Fruit fly (Drosophila melanogaster) whole organism, adult: ENCODE measurements around the gene CG2247.
"Not testable (repeated sequence)": the region's sequence is repeated elsewhere in the genome, so short reads cannot be mapped to it uniquely, and the experiment has no call there.

Experiments used
- CG11617 ChIP-seq: fragments of 200-800 bp; sonication (Bioruptor generic); optimal IDR thresholded peaks from 2 replicates; lab custom pipeline; 2017; ENCODE audit warnings: mild to moderate bottlenecking, missing biosample characterization, missing genetic modification reagents, missing genetic modification characterization
- CG12768 ChIP-seq: fragments of 200-800 bp; sonication (Bioruptor generic); optimal IDR thresholded peaks from 2 replicates; lab custom pipeline; 2017; ENCODE audit warnings: missing biosample characterization, missing genetic modification characterization, mild to moderate bottlenecking, moderate library complexity, missing genetic modification reagents
- CG14711 ChIP-seq: fragments of 200-800 bp; sonication (Bioruptor generic); optimal IDR thresholded peaks from 2 replicates; lab custom pipeline; 2018; ENCODE audit warnings: missing biosample characterization, mild to moderate bottlenecking, missing genetic modification characterization, moderate library complexity
- CG1620 ChIP-seq: fragments of 200-800 bp; sonication (Bioruptor generic); optimal IDR thresholded peaks from 2 replicates; lab custom pipeline; 2016; ENCODE audit warnings: missing biosample characterization, missing genetic modification characterization
- CG33017 ChIP-seq: fragments of 200-800 bp; sonication (Bioruptor generic); optimal IDR thresholded peaks from 2 replicates; lab custom pipeline; 2018; ENCODE audit warnings: missing biosample characterization, mild to moderate bottlenecking, missing genetic modification characterization, moderate library complexity
- CG5204 ChIP-seq: fragments of 200-800 bp; sonication (Bioruptor generic); optimal IDR thresholded peaks from 2 replicates; lab custom pipeline; 2016; ENCODE audit warnings: missing biosample characterization, missing genetic modification characterization
- CG7045 ChIP-seq: fragments of 200-800 bp; sonication (Bioruptor generic); optimal IDR thresholded peaks from 2 replicates; lab custom pipeline; 2017; ENCODE audit warnings: missing biosample characterization, mild to moderate bottlenecking, missing genetic modification characterization
- CG7101 ChIP-seq: fragments of 200-800 bp; sonication (Bioruptor generic); optimal IDR thresholded peaks from 2 replicates; lab custom pipeline; 2018; ENCODE audit warnings: missing biosample characterization, mild to moderate bottlenecking, missing genetic modification characterization, moderate library complexity
- Clk ChIP-seq: fragments of 200-800 bp; sonication (Bioruptor generic); optimal IDR thresholded peaks from 2 replicates; lab custom pipeline; 2017; ENCODE audit warnings: missing biosample characterization, missing genetic modification characterization
- Crg-1 ChIP-seq: fragments of 200-800 bp; sonication (Bioruptor generic); optimal IDR thresholded peaks from 2 replicates; lab custom pipeline; 2016; ENCODE audit warnings: missing biosample characterization, missing genetic modification characterization
- Hr96 ChIP-seq: fragments of 200-800 bp; sonication (Bioruptor generic); optimal IDR thresholded peaks from 2 replicates; lab custom pipeline; 2016; ENCODE audit warnings: missing biosample characterization, missing genetic modification characterization
- Mnt ChIP-seq: fragments of 200-800 bp; sonication (Bioruptor generic); optimal IDR thresholded peaks from 2 replicates; lab custom pipeline; 2016; ENCODE audit warnings: missing biosample characterization, mild to moderate bottlenecking, missing genetic modification characterization
- bab1 ChIP-seq: fragments of 200-800 bp; sonication (Bioruptor generic); optimal IDR thresholded peaks from 3 replicates; lab custom pipeline; 2019; ENCODE audit warnings: missing biosample characterization, mild to moderate bottlenecking, missing genetic modification characterization, moderate library complexity
- cic ChIP-seq: fragments of 200-800 bp; sonication (Bioruptor generic); optimal IDR thresholded peaks from 2 replicates; lab custom pipeline; 2017; ENCODE audit warnings: missing biosample characterization, mild to moderate bottlenecking, missing genetic modification characterization, moderate library complexity
- cnc ChIP-seq, 2 experiments: fragments of >200 bp; optimal IDR thresholded peaks; 2 replicates each; lab custom pipeline; 2017
- kay ChIP-seq: fragments of 200-800 bp; sonication (Bioruptor generic); peaks from one replicate; lab custom pipeline; 2016; ENCODE audit warnings: missing biosample characterization, missing genetic modification characterization, borderline replicate concordance
- ovo ChIP-seq: fragments of 200-800 bp; sonication (Bioruptor generic); optimal IDR thresholded peaks from 2 replicates; lab custom pipeline; 2016; ENCODE audit warnings: missing biosample characterization, missing genetic modification characterization
- pad ChIP-seq: fragments of 200-800 bp; sonication (Bioruptor generic); optimal IDR thresholded peaks from 3 replicates; lab custom pipeline; 2017; ENCODE audit warnings: missing biosample characterization, missing genetic modification characterization, mild to moderate bottlenecking, moderate library complexity, missing genetic modification reagents
- tj ChIP-seq: fragments of 200-800 bp; sonication (Bioruptor generic); optimal IDR thresholded peaks from 3 replicates; lab custom pipeline; 2017; ENCODE audit warnings: missing biosample characterization, mild to moderate bottlenecking, missing genetic modification characterization, moderate library complexity
- toe ChIP-seq: fragments of 200-800 bp; sonication (Bioruptor generic); optimal IDR thresholded peaks from 2 replicates; lab custom pipeline; 2016; ENCODE audit warnings: missing biosample characterization, missing genetic modification characterization

The CG2247 gene

DNA sequence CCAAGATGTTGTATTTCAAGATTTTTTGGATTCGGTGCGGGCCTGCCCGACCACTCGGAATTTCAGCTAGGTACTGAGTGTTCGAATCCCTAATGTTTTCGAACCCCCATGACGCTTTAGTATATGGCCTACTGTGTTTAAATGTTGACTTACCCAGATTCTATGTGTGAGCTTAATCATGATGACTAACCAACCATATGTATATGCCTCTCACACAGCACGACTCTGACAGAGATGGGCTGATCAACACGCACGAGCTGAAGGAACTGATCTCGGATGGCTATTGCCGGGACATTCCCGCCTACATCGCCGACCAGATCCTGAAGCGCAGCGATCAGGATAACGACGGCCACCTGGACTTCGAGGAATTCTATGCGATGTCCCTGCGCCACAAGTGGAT lies 7.4 kb downstream of the CG2247 start, which contains the start of gene CG2533:
Gene CG2533 (minus strand): TSS at position 101 of the 400 bp plus-strand sequence.
- no peak for TF ChIP-seq ovo (GFP tag; lab: Kevin White, UChicago)
- no peak for TF ChIP-seq CG1620
- TF ChIP-seq Crg-1 (GFP tag; lab: Kevin White, UChicago) = no peak
- TF ChIP-seq cnc (optimal IDR thresholded peaks at IDR 0.05; lab: Kevin White, UChicago) = no peak

DNA sequence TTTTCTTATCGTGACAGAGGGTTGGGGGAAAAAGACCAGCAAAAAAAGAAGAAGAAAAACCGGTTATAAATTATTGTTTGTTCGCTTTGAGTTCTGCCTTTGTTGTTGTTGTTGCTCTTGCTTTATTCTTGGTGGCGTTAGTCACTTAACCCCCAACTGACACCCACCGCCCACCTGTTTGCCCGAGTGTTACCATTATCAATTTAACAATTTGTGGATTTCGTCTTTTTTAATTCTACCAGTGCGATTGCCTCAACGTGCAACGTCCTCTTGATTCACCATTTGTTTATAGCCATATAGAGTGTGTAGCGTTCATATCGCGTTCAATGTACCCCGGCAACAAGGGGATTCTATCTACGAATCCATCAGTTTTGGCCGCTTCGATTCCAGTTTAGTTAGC lies 10.0 kb downstream of the CG2247 start:
- TF ChIP-seq CG12768 (GFP tag; lab: Kevin White, UChicago) = no peak
- no peak for TF ChIP-seq ovo (GFP tag; lab: Kevin White, UChicago)
- peak; percentile 41 for TF ChIP-seq tj (GFP tag; lab: Kevin White, UChicago)
- no peak for TF ChIP-seq Crg-1 (GFP tag; lab: Kevin White, UChicago)
- peak; percentile 56 for TF ChIP-seq kay

DNA sequence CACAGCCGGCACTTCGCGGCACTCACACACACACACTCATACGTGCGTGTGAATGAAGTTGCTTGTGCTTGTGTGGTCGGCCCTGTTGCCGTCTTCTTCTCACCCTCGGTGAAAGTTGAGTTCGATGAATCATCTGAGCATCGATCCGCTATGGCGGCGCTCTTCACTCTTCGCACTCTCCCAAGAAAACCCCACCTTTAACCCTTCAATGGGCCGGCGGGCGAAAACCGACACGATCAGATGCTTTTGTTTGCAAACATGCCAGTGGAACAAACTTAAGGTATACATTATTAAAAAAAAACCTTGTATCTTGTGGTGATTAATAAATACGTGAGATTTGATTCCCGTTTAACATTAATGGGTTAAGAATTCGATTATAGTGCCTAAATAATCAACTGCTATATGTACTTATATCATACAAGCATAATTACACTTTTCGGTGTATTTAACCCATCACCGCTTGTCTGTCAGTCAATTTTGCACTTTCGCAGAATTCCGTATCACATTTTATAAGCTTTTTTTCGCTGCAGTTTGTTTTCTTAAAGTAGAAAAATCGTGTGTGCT lies 10.6 kb downstream of the CG2247 start:
- TF ChIP-seq pad = peak; percentile 84
- TF ChIP-seq CG1620 = no peak
- no peak for TF ChIP-seq CG11617 (GFP tag; lab: Kevin White, UChicago)
- TF ChIP-seq bab1 (GFP tag; lab: Kevin White, UChicago) = peak; percentile 31
- no peak for TF ChIP-seq Hr96 (GFP tag; lab: Kevin White, UChicago)
- TF ChIP-seq kay = no peak
- TF ChIP-seq tj (GFP tag; lab: Kevin White, UChicago) = peak; percentile 98
- no peak for TF ChIP-seq Crg-1 (GFP tag; lab: Kevin White, UChicago)
- TF ChIP-seq Mnt (GFP tag; lab: Kevin White, UChicago) = no peak

DNA sequence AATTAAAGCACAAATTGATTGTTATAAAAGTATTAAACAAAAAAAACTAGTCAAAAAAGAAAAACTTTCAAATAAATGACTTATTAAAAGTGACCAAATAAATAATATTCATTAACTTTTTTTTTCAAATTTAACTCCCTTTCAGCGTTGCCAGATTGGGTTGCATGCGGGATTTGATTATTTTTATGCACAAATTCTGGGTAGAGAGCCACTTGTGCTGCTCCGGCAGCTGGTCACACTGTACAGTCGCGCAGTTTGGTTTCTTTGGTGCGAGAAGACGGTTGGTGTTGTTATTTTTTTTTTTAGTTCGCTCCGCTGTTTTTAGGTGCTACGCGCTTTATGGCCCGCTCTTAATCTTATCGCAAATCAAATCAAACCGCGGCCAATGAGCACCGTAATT lies 11.9 kb downstream of the CG2247 start, which contains the start of gene rho-4:
Gene rho-4 (plus strand): TSS at position 250 of the 400 bp plus-strand sequence.
- not testable (repeated sequence) for TF ChIP-seq toe (GFP tag; lab: Kevin White, UChicago); CG7045 (GFP tag; lab: Kevin White, UChicago); CG1620

DNA sequence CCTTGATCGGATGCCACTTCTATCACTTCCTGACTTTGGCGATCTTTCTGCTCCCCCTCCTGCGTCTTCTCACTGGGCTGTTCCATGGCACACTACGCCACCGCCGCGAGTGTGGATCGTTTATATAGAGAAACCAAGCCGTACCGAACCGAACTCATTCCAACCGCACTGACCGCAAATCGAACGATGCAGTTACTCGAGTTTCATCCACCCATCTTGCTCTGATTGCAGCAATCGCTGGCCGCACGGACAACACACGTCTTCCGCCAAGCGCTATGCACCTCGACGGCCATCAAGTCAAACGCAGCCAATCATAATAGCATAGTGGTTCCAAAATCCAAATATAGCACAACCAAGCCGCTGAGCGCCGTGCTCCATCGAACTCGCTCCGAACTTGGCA lies 27.4 kb downstream of the CG2247 start, which contains the start of gene pkm:
Gene pkm (minus strand): TSS at position 101 of the 400 bp plus-strand sequence.
- TF ChIP-seq tj (GFP tag; lab: Kevin White, UChicago) (no peak), Mnt (GFP tag; lab: Kevin White, UChicago) (no peak), CG1620 (no peak), pad (no peak), Hr96 (GFP tag; lab: Kevin White, UChicago) (no peak), cic (GFP tag; lab: Kevin White, UChicago) (no peak), ovo (GFP tag; lab: Kevin White, UChicago) (no peak), CG7045 (GFP tag; lab: Kevin White, UChicago) (no peak), CG12768 (GFP tag; lab: Kevin White, UChicago) (no peak), CG11617 (GFP tag; lab: Kevin White, UChicago) (no peak), bab1 (GFP tag; lab: Kevin White, UChicago) (no peak)

DNA sequence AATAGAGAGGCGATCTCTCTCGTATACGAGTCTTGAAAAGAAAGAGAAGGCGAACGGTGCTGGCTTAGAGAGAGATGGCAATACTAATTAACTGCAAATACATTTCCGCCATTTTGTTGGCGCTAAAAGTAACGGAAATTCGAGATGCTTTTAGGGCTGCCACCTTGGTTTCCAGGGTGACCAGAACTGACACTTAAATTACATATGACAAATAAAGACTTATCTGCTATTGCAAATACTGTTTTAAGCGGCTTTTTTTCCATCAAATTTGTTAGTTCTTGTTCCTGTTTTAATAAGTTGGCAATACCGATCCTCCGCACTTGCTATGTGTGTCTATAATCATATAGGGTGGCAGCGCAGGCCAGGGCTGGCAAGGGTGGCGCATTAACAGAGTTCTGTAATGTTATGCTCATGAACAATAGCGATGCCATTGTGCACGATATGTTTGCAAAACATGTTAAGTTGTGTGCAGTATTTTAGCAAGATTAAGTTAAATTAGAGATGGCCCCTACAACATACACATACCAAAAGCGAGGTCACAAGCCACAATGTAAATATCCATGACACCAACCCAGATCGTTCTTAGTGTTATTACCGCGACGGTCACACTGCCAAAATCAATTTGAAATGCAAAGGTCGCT lies 31.1 kb downstream of the CG2247 start, which contains the start of gene nod:
Gene nod (plus strand): TSS at position 573 of the 641 bp plus-strand sequence.
- peak; percentile 32 for TF ChIP-seq tj (GFP tag; lab: Kevin White, UChicago)
- peak; percentile 15 for TF ChIP-seq pad
- no peak for TF ChIP-seq CG7045 (GFP tag; lab: Kevin White, UChicago)
- peak; percentile 31 for TF ChIP-seq Crg-1 (GFP tag; lab: Kevin White, UChicago)
- TF ChIP-seq kay = no peak
- TF ChIP-seq CG5204 (GFP tag; lab: Kevin White, UChicago) = no peak
- no peak for TF ChIP-seq Hr96 (GFP tag; lab: Kevin White, UChicago)
- no peak for TF ChIP-seq cnc (optimal IDR thresholded peaks at IDR 0.05; lab: Kevin White, UChicago)
- peak; percentile 59 for TF ChIP-seq CG7101 (tag; lab: Kevin White, UChicago)
- no peak for TF ChIP-seq CG12768 (GFP tag; lab: Kevin White, UChicago)
- no peak for TF ChIP-seq CG33017 (tag; lab: Kevin White, UChicago)
- TF ChIP-seq CG14711 (tag; lab: Kevin White, UChicago) = peak; percentile 45
- TF ChIP-seq Clk = no peak
- peak; percentile 63 for TF ChIP-seq bab1 (GFP tag; lab: Kevin White, UChicago)
- no peak for TF ChIP-seq cic (GFP tag; lab: Kevin White, UChicago)
- TF ChIP-seq CG11617 (GFP tag; lab: Kevin White, UChicago) = peak; percentile 58
- peak; percentile 12 for TF ChIP-seq CG1620
- no peak for TF ChIP-seq toe (GFP tag; lab: Kevin White, UChicago)
- TF ChIP-seq ovo (GFP tag; lab: Kevin White, UChicago) = peak; percentile 22
- TF ChIP-seq Mnt (GFP tag; lab: Kevin White, UChicago) = peak; percentile 25

DNA sequence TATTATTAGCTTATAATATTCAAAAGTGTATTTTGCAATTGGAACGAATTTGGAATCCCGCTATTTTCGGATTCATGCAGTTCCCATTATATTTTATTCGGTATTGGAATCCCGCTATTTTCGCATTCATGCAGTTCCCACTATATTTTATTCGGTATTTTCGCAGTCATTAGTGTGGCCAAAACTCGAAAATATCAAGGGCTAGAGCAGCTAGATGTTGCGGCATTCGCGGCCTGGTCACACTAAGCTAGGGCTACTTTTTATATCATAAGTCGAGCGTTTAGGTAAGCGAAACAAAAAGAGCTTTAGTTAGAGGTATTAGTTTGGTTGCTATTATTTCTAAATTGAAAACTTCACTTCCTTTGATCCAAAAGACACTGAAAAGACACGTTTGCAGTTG lies 32.6 kb downstream of the CG2247 start:
- TF ChIP-seq CG33017 (tag; lab: Kevin White, UChicago) = no peak
- no peak for TF ChIP-seq CG14711 (tag; lab: Kevin White, UChicago)
- TF ChIP-seq Hr96 (GFP tag; lab: Kevin White, UChicago) = no peak
- no peak for TF ChIP-seq ovo (GFP tag; lab: Kevin White, UChicago)
- TF ChIP-seq CG7101 (tag; lab: Kevin White, UChicago) = no peak
- no peak for TF ChIP-seq toe (GFP tag; lab: Kevin White, UChicago)
- no peak for TF ChIP-seq CG11617 (GFP tag; lab: Kevin White, UChicago)
- no peak for TF ChIP-seq cnc (optimal IDR thresholded peaks at IDR 0.05; lab: Kevin White, UChicago)
- TF ChIP-seq CG7045 (GFP tag; lab: Kevin White, UChicago) = no peak
- no peak for TF ChIP-seq Clk
- TF ChIP-seq Mnt (GFP tag; lab: Kevin White, UChicago) = no peak
- no peak for TF ChIP-seq kay
